Fruit fly (Drosophila melanogaster): ENCODE measurements around the gene CG6154.
A peak's percentile ranks its signal among the peaks of the same experiment; 100 is the strongest.

The CG6154 gene

DNA sequence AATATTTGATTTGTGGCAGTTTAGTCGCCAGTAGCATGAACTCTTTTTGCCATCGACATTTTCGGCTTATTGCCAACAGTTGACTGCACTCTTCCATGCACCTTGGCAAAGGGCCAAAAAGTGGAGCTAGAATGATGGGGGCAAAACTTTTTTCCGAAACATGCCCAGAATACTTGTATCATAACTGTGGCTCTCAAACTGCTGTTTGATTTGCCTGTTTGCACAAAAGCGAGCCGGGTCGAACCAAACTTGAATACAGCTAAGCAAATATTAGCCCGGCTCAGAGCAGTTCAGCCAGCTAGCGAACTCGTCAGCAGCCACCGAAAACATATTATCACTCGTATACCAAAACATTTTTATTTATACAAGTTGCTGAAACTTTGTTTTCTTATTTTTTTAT, 23.5 kb upstream of the CG6154 start (continued):
- TF ChIP-seq dan (GFP tag; IDR thresholded peaks at IDR 0.05) (no peak), stwl (tag; optimal IDR thresholded peaks at IDR 0.05) (no peak), al (GFP tag; IDR thresholded peaks at IDR 0.05) (peak; percentile 37; the same call in 1 of the 2 replicates), crc (GFP tag; optimal IDR thresholded peaks at IDR 0.05) (peak; percentile 41), Dref (GFP tag; IDR thresholded peaks at IDR 0.05) (no peak), sc (optimal IDR thresholded peaks at IDR 0.05) (no peak), sc (GFP tag; optimal IDR thresholded peaks at IDR 0.05) (peak; percentile 9), sr (GFP tag; IDR thresholded peaks at IDR 0.05) (0 out of 3 replicates have a peak, but pooled peaks have one; percentile 9), CG8765 (GFP tag; IDR thresholded peaks at IDR 0.05) (no peak), C15 (GFP tag; IDR thresholded peaks at IDR 0.05) (no peak), row (GFP tag; IDR thresholded peaks at IDR 0.05) (no peak), stc (GFP tag; IDR thresholded peaks at IDR 0.05) (no peak; the same call in 1 of the 2 replicates), CG7745 (tag; optimal IDR thresholded peaks at IDR 0.05) (no peak), inv (GFP tag; IDR thresholded peaks at IDR 0.05; ENCODE audit: partially characterized antibody) (no peak), Sox102F (GFP tag; optimal IDR thresholded peaks at IDR 0.05) (peak; percentile 43), pnt (GFP tag; optimal IDR thresholded peaks at IDR 0.05) (peak; percentile 11), shn (GFP tag; optimal IDR thresholded peaks at IDR 0.05) (no peak), chinmo (GFP tag; IDR thresholded peaks at IDR 0.05; ENCODE audit: partially characterized antibody) (0 out of 4 replicates have a peak, but pooled peaks have one; percentile 21), Doc3 (GFP tag; IDR thresholded peaks at IDR 0.05; ENCODE audit: partially characterized antibody) (no peak), CG4328 (GFP tag; optimal IDR thresholded peaks at IDR 0.05) (peak; percentile 49), pho (GFP tag; optimal IDR thresholded peaks at IDR 0.05) (peak; percentile 62), CG4282 (GFP tag; optimal IDR thresholded peaks at IDR 0.05) (no peak), Jarid2 (GFP tag; optimal IDR thresholded peaks at IDR 0.05) (peak; percentile 39), CG13123 (GFP tag; optimal IDR thresholded peaks at IDR 0.05) (peak; percentile 32), fu2 (GFP tag; optimal IDR thresholded peaks at IDR 0.05) (no peak), CG6272 (GFP tag; IDR thresholded peaks at IDR 0.05) (no peak), dimm (GFP tag; IDR thresholded peaks at IDR 0.05) (0 out of 2 replicates have a peak, but pooled peaks have one; percentile 36), Bgb (GFP tag; IDR thresholded peaks at IDR 0.05; ENCODE audit: partially characterized antibody) (no peak), trem (tag; optimal IDR thresholded peaks at IDR 0.05) (no peak), crol (GFP tag; IDR thresholded peaks at IDR 0.05) (no peak), CG4707 (GFP tag; optimal IDR thresholded peaks at IDR 0.05) (peak; percentile 22), HLHmδ (GFP tag; optimal IDR thresholded peaks at IDR 0.05) (no peak), exex (tag; optimal IDR thresholded peaks at IDR 0.05) (no peak), cwo (GFP tag; optimal IDR thresholded peaks at IDR 0.05) (peak; percentile 13), scrt (GFP tag; optimal IDR thresholded peaks at IDR 0.05) (peak; percentile 14), Dip3 (GFP tag; optimal IDR thresholded peaks at IDR 0.05) (peak; percentile 33), CG2129 (GFP tag; IDR thresholded peaks at IDR 0.05; ENCODE audit: partially characterized antibody) (no peak), pum (GFP tag; optimal IDR thresholded peaks at IDR 0.05) (peak; percentile 7), CG15073 (GFP tag; optimal IDR thresholded peaks at IDR 0.05) (no peak), CG4854 (GFP tag; optimal IDR thresholded peaks at IDR 0.05) (no peak), Ada2b (GFP tag; IDR thresholded peaks at IDR 0.05) (0 out of 2 replicates have a peak, but pooled peaks have one; percentile 6), Hr3 (GFP tag; optimal IDR thresholded peaks at IDR 0.05) (no peak), tll (GFP tag; optimal IDR thresholded peaks at IDR 0.05) (no peak), CG14050 (GFP tag; IDR thresholded peaks at IDR 0.05) (no peak), CG12219 (GFP tag; optimal IDR thresholded peaks at IDR 0.05) (peak; percentile 29), zfh2 (GFP tag; optimal IDR thresholded peaks at IDR 0.05) (peak; percentile 5), CG10979 (tag; optimal IDR thresholded peaks at IDR 0.05) (peak; percentile 48), CG12155 (GFP tag; optimal IDR thresholded peaks at IDR 0.05) (peak; percentile 18), sima (GFP tag; optimal IDR thresholded peaks at IDR 0.05) (no peak), CG18599 (GFP tag; optimal IDR thresholded peaks at IDR 0.05) (peak; percentile 79), tgo (GFP tag; IDR thresholded peaks at IDR 0.05) (peak; percentile 32; the same call in 1 of the 3 replicates)

Measured in whole organism, embryonic.